Worm (Caenorhabditis elegans) whole organism, mixed stage, embryonic: Measurements from ENCODE around the gene K10G4.3.

Experiments
- M03D4.4 ChIP-seq: sonication (generic microtip); optimal IDR thresholded peaks from 2 replicates; lab custom pipeline; 2017; ENCODE audit warnings: mild to moderate bottlenecking, missing genetic modification characterization, missing compliant biosample characterization
- bed-3 ChIP-seq: fragments of 200-800 bp; sonication (Bioruptor generic); optimal IDR thresholded peaks from 3 replicates; lab custom pipeline; 2018; ENCODE audit warnings: mild to moderate bottlenecking, missing genetic modification characterization, moderate library complexity, missing compliant biosample characterization
- blmp-1 ChIP-seq: fragments of 150-350 bp; optimal IDR thresholded peaks from 2 replicates; lab custom pipeline; 2014; ENCODE audit warnings: missing biosample characterization, missing genetic modification characterization
- ceh-39 ChIP-seq: fragments of 150-350 bp; optimal IDR thresholded peaks from 2 replicates; lab custom pipeline; 2014; ENCODE audit warnings: missing biosample characterization, missing genetic modification characterization
- ceh-43 ChIP-seq: fragments of 200-800 bp; sonication (Bioruptor generic); optimal IDR thresholded peaks from 2 replicates; lab custom pipeline; 2018; ENCODE audit warnings: mild to moderate bottlenecking, missing genetic modification characterization, moderate library complexity, missing compliant biosample characterization
- cnd-1 ChIP-seq: fragments of 200-800 bp; sonication (Bioruptor generic); optimal IDR thresholded peaks from 2 replicates; lab custom pipeline; 2018; ENCODE audit warnings: mild to moderate bottlenecking, missing genetic modification characterization, missing compliant biosample characterization
- elt-1 ChIP-seq: sonication (generic microtip); optimal IDR thresholded peaks from 2 replicates; lab custom pipeline; 2017; ENCODE audit warnings: missing genetic modification characterization, mild to moderate bottlenecking, missing compliant biosample characterization, antibody characterized with exemption, moderate library complexity, borderline replicate concordance; ENCODE audit not compliant: insufficient read depth
- elt-3 ChIP-seq: fragments of 150-350 bp; optimal IDR thresholded peaks from 2 replicates; lab custom pipeline; 2014; ENCODE audit warnings: missing biosample characterization, missing genetic modification characterization
- flh-1 ChIP-seq: fragments of 200-800 bp; sonication (Bioruptor generic); optimal IDR thresholded peaks from 2 replicates; lab custom pipeline; 2018; ENCODE audit warnings: mild to moderate bottlenecking, missing genetic modification characterization, moderate library complexity, missing compliant biosample characterization
- hlh-1 ChIP-seq: fragments of 150-350 bp; optimal IDR thresholded peaks from 2 replicates; lab custom pipeline; 2014; ENCODE audit warnings: missing biosample characterization, missing genetic modification reagents, missing genetic modification characterization
- lin-13 ChIP-seq: fragments of 150-350 bp; optimal IDR thresholded peaks from 2 replicates; lab custom pipeline; 2014; ENCODE audit warnings: missing biosample characterization, missing genetic modification characterization
- lsy-2 ChIP-seq: fragments of 150-350 bp; optimal IDR thresholded peaks from 2 replicates; lab custom pipeline; 2014; ENCODE audit warnings: missing biosample characterization, missing genetic modification characterization
- mab-5 ChIP-seq: fragments of 150-350 bp; optimal IDR thresholded peaks from 2 replicates; lab custom pipeline; 2014; ENCODE audit warnings: missing biosample characterization, missing genetic modification characterization
- mep-1 ChIP-seq: fragments of 150-350 bp; optimal IDR thresholded peaks from 2 replicates; lab custom pipeline; 2017; ENCODE audit warnings: missing biosample characterization, missing genetic modification reagents, missing genetic modification characterization, inconsistent platforms
- mls-2 ChIP-seq: sonication (generic microtip); optimal IDR thresholded peaks from 2 replicates; lab custom pipeline; 2016; ENCODE audit warnings: mild to moderate bottlenecking, missing genetic modification characterization, moderate library complexity, missing compliant biosample characterization
- nhr-12 ChIP-seq: fragments of 150-350 bp; optimal IDR thresholded peaks from 2 replicates; lab custom pipeline; 2014; ENCODE audit warnings: missing biosample characterization, missing genetic modification characterization
- nhr-2 ChIP-seq: fragments of 150-350 bp; optimal IDR thresholded peaks from 2 replicates; lab custom pipeline; 2014; ENCODE audit warnings: missing biosample characterization, missing genetic modification characterization
- nhr-237 ChIP-seq: fragments of 150-350 bp; optimal IDR thresholded peaks from 2 replicates; lab custom pipeline; 2014; ENCODE audit warnings: missing biosample characterization, missing genetic modification characterization
- nhr-28 ChIP-seq: fragments of 150-350 bp; optimal IDR thresholded peaks from 2 replicates; lab custom pipeline; 2014; ENCODE audit warnings: missing biosample characterization, missing genetic modification characterization
- nhr-76 ChIP-seq: sonication (generic microtip); optimal IDR thresholded peaks from 2 replicates; lab custom pipeline; 2017; ENCODE audit warnings: missing biosample characterization, missing genetic modification characterization
- sem-2 ChIP-seq: fragments of 200-800 bp; sonication (Bioruptor generic); optimal IDR thresholded peaks from 2 replicates; lab custom pipeline; 2018; ENCODE audit warnings: mild to moderate bottlenecking, missing genetic modification characterization, missing compliant biosample characterization
- snpc-4 ChIP-seq: fragments of 150-350 bp; optimal IDR thresholded peaks from 2 replicates; lab custom pipeline; 2014; ENCODE audit warnings: missing biosample characterization, missing genetic modification characterization
- unc-120 ChIP-seq: sonication (generic microtip); optimal IDR thresholded peaks from 2 replicates; lab custom pipeline; 2017; ENCODE audit warnings: missing genetic modification characterization, missing compliant biosample characterization; ENCODE audit not compliant: poor library complexity, severe bottlenecking
- unc-39 ChIP-seq: fragments of 150-350 bp; optimal IDR thresholded peaks from 2 replicates; lab custom pipeline; 2014; ENCODE audit warnings: missing biosample characterization, missing genetic modification characterization
- unc-62 ChIP-seq: fragments of 150-350 bp; optimal IDR thresholded peaks from 2 replicates; lab custom pipeline; 2014; ENCODE audit warnings: missing biosample characterization, missing genetic modification reagents, missing genetic modification characterization
- ztf-11 ChIP-seq: fragments of 150-350 bp; optimal IDR thresholded peaks from 2 replicates; lab custom pipeline; 2014; ENCODE audit warnings: missing biosample characterization, missing genetic modification characterization

Gene K10G4.3

DNA sequence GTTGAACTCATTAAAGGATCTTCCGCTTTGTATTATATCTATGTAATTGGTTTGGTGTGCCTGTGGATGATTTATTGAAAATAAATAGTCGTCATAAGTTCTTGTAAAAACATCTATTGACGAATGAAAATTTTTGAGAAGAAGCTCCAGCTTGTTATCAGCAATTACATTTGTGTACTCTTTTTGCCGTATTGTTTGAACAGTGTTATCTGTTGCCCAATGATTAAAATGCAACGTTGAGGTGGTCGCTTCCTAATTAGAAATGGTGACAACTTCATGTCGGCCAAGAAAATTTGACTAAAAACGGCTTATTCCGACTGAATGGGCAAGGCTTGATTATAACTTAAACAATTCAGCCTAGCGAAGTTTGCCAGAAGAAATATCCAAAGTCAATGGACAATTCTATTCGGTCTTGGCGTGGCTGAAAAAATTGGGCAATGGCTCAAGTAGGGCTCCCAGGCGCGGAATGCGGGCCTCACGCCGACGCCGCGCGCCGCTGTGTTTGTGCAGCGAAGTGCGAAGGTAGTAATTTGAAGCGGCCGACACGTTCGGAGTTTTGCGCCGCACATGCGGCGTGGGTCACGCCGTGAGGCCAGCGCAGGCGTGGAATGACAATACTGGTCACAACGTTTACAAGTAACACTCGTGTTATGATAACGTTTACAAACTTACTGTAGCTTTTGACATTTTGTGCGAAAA is 24.0 kb downstream of the K10G4.3 start:
- no peak for TF ChIP-seq flh-1 (GFP tag; lab: Kevin White, UChicago)
- TF ChIP-seq lsy-2 (tag; lab: Kevin White, UChicago): no peak
- TF ChIP-seq elt-3 (tag; lab: Kevin White, UChicago): no peak

DNA sequence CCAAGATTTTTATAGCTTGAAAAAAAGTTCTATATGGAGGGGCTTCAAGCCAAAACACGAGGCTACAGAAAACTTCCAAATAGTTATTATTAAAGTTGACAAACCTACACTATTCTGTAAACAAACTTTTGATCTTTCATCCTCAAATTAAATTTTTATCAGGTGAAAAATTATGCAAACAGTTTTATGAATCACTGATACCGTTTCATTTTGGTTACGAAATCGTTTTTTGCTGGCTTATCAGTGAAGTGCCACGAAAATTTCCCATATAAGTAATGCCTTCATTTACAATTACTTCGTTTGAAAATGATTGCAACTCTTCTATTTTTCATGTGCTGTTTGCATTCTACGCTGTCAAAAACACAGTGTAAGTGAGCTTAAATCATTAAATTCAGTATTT is 26.0 kb downstream of the K10G4.3 start, which contains the start of gene T19C9.8:
T19C9.8 (plus strand) TSS at position 299 of the 400 bp plus-strand sequence.
- TF ChIP-seq lin-13 (tag; lab: Kevin White, UChicago) (no peak), snpc-4 (no peak)

ce11 chrV:17236345-17236744 is 28.4 kb downstream of the K10G4.3 start, which contains the start of gene T19C9.10:
Gene T19C9.10 (plus strand): TSS chrV:17236592.
- TF ChIP-seq snpc-4 (no peak), elt-1 (tag; lab: Kevin White, UChicago) (peak; percentile 61)
- TF ChIP-seq, all 35 proteins: peak for 1

DNA sequence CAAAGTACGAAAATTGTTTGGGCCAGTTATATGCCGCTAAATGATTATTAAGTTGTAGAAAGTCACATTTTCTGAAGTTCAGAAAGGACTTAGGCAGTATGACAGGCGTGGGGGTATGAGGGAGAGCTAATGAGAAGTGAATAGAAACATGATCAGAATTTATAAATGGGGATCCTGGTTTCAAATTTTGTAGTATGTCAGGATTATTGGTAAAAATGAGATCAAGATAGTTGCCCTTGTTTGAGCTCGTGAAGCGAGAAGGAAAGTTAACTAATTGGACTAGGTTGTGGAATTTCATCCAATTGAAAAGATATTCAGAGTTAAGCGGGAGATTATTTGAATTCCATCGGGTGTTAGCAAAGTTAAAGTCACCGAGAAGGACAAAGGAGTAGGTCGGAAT is 32.4 kb downstream of the K10G4.3 start:
- TF ChIP-seq bed-3 (GFP tag; lab: Kevin White, UChicago) (no peak), unc-62 (no peak), unc-39 (tag; lab: Kevin White, UChicago) (no peak), nhr-12 (no peak), M03D4.4 (tag; lab: Kevin White, UChicago) (no peak), blmp-1 (tag; lab: Kevin White, UChicago) (no peak), elt-1 (tag; lab: Kevin White, UChicago) (no peak), mep-1 (tag; lab: Kevin White, UChicago) (no peak), snpc-4 (no peak), nhr-76 (tag; lab: Kevin White, UChicago) (no peak)

- TF ChIP-seq nhr-12: no peak
- TF ChIP-seq elt-1 (tag; lab: Kevin White, UChicago): no peak
- TF ChIP-seq hlh-1: no peak
- TF ChIP-seq mls-2 (tag; lab: Kevin White, UChicago): no peak
- no peak for TF ChIP-seq mep-1 (tag; lab: Kevin White, UChicago)
- TF ChIP-seq lin-13 (tag; lab: Kevin White, UChicago): no peak
- TF ChIP-seq mab-5 (tag; lab: Kevin White, UChicago): no peak
- TF ChIP-seq bed-3 (GFP tag; lab: Kevin White, UChicago): no peak
- no peak for TF ChIP-seq unc-62
- no peak for TF ChIP-seq elt-3 (tag; lab: Kevin White, UChicago)
- no peak for TF ChIP-seq nhr-2 (tag; lab: Kevin White, UChicago)
- no peak for TF ChIP-seq ceh-39
- no peak for TF ChIP-seq blmp-1 (tag; lab: Kevin White, UChicago)
- TF ChIP-seq ztf-11 (tag; lab: Kevin White, UChicago): no peak
- TF ChIP-seq ceh-43 (GFP tag; lab: Kevin White, UChicago): no peak
Measured at ce11 chrV:17226119-17226518, 38.6 kb downstream of the K10G4.3 start, which contains the start of gene srh-112. Gene srh-112 (minus strand): TSS chrV:17226219.

ce11 chrV:17225389-17225788 is 39.4 kb downstream of the K10G4.3 start, which contains the start of gene scl-25:
Gene scl-25 (plus strand): TSS chrV:17225689.
- no peak for TF ChIP-seq nhr-76 (tag; lab: Kevin White, UChicago)
- no peak for TF ChIP-seq hlh-1
- no peak for TF ChIP-seq flh-1 (GFP tag; lab: Kevin White, UChicago)
- no peak for TF ChIP-seq cnd-1 (tag; lab: Kevin White, UChicago)

ce11 chrV:17223305-17223704 is 41.5 kb downstream of the K10G4.3 start, which contains the start of gene srh-252:
Gene srh-252 (minus strand): TSS chrV:17223405.
- TF ChIP-seq nhr-28 (no peak), cnd-1 (tag; lab: Kevin White, UChicago) (no peak), nhr-237 (tag; lab: Kevin White, UChicago) (no peak), flh-1 (GFP tag; lab: Kevin White, UChicago) (no peak), sem-2 (no peak), ztf-11 (tag; lab: Kevin White, UChicago) (no peak), ceh-43 (GFP tag; lab: Kevin White, UChicago) (no peak), unc-120 (tag; lab: Kevin White, UChicago) (no peak), nhr-12 (no peak)
